Worm (Caenorhabditis elegans) whole organism, late embryonic: ENCODE measurements around the gene twf-2.

Experiments used
- K02D7.2 ChIP-seq: sonication (generic microtip); optimal IDR thresholded peaks from 2 replicates; lab custom pipeline; 2017; ENCODE audit warnings: mild to moderate bottlenecking, missing genetic modification characterization, missing compliant biosample characterization
- ahr-1 ChIP-seq: sonication (generic microtip); optimal IDR thresholded peaks from 2 replicates; lab custom pipeline; 2016; ENCODE audit warnings: missing genetic modification characterization, missing compliant biosample characterization
- ama-1 ChIP-seq: fragments of 150-350 bp; optimal IDR thresholded peaks from 2 replicates; lab custom pipeline; 2014
- ceh-22 ChIP-seq: sonication (generic microtip); optimal IDR thresholded peaks from 2 replicates; lab custom pipeline; 2017; ENCODE audit warnings: missing biosample characterization, missing genetic modification characterization
- ceh-30 ChIP-seq: fragments of 150-350 bp; optimal IDR thresholded peaks from 2 replicates; lab custom pipeline; 2014; ENCODE audit warnings: missing biosample characterization, missing genetic modification characterization
- ceh-48 ChIP-seq: sonication (generic microtip); optimal IDR thresholded peaks from 2 replicates; lab custom pipeline; 2016; ENCODE audit warnings: missing genetic modification characterization, inconsistent platforms, missing compliant biosample characterization
- hlh-13 ChIP-seq: fragments of 200-800 bp; sonication (Bioruptor generic); optimal IDR thresholded peaks from 2 replicates; lab custom pipeline; 2018; ENCODE audit warnings: mild to moderate bottlenecking, missing genetic modification characterization, missing compliant biosample characterization
- mec-3 ChIP-seq: sonication (generic microtip); optimal IDR thresholded peaks from 2 replicates; lab custom pipeline; 2016; ENCODE audit warnings: borderline replicate concordance, missing genetic modification characterization, missing compliant biosample characterization
- npax-4 ChIP-seq: sonication (generic microtip); optimal IDR thresholded peaks from 2 replicates; lab custom pipeline; 2016; ENCODE audit warnings: missing genetic modification characterization, missing compliant biosample characterization
- odd-2 ChIP-seq: sonication (generic microtip); optimal IDR thresholded peaks from 2 replicates; lab custom pipeline; 2017; ENCODE audit warnings: antibody characterized with exemption, mild to moderate bottlenecking, missing genetic modification characterization, missing compliant biosample characterization
- pag-3 ChIP-seq: sonication (generic microtip); optimal IDR thresholded peaks from 2 replicates; lab custom pipeline; 2016; ENCODE audit warnings: missing compliant biosample characterization, missing genetic modification characterization, borderline replicate concordance
- unc-86 ChIP-seq: sonication (generic microtip); optimal IDR thresholded peaks from 2 replicates; lab custom pipeline; 2016; ENCODE audit warnings: missing genetic modification characterization, missing compliant biosample characterization
- zip-5 ChIP-seq: sonication (generic microtip); optimal IDR thresholded peaks from 2 replicates; lab custom pipeline; 2016; ENCODE audit warnings: missing genetic modification characterization, missing compliant biosample characterization

Gene twf-2

ce11 chrX:16490753-16491152 is 44.8 kb downstream of the twf-2 start:
- TF ChIP-seq npax-4 (tag; lab: Kevin White, UChicago) = no peak
- no peak for TF ChIP-seq mec-3 (tag; lab: Kevin White, UChicago)
- TF ChIP-seq K02D7.2 (tag; lab: Kevin White, UChicago) = no peak

ce11 chrX:16494630-16495029 is 48.6 kb downstream of the twf-2 start, which contains the start of gene K05G3.2:
Gene K05G3.2 (plus strand): TSS chrX:16494930.
- TF ChIP-seq ceh-30 (tag; lab: Kevin White, UChicago) (no peak), hlh-13 (GFP tag; lab: Kevin White, UChicago) (no peak), pag-3 (tag; lab: Kevin White, UChicago) (no peak), ahr-1 (no peak), odd-2 (tag; lab: Kevin White, UChicago) (no peak), ama-1 (no peak), ceh-22 (tag; lab: Kevin White, UChicago) (no peak), unc-86 (tag; lab: Kevin White, UChicago) (no peak), ceh-48 (no peak), zip-5 (tag; lab: Kevin White, UChicago) (no peak)
